Worm (Caenorhabditis elegans) whole organism, mixed stage, embryonic: ENCODE data around the gene F08F3.4.

Experiments used
- bed-3 ChIP-seq: fragments of 200-800 bp; sonication (Bioruptor generic); optimal IDR thresholded peaks from 3 replicates; lab custom pipeline; 2018; ENCODE audit warnings: mild to moderate bottlenecking, missing genetic modification characterization, moderate library complexity, missing compliant biosample characterization
- blmp-1 ChIP-seq: fragments of 150-350 bp; optimal IDR thresholded peaks from 2 replicates; lab custom pipeline; 2014; ENCODE audit warnings: missing biosample characterization, missing genetic modification characterization
- ceh-39 ChIP-seq: fragments of 150-350 bp; optimal IDR thresholded peaks from 2 replicates; lab custom pipeline; 2014; ENCODE audit warnings: missing biosample characterization, missing genetic modification characterization
- ceh-83 ChIP-seq: fragments of 200-800 bp; sonication (Bioruptor generic); optimal IDR thresholded peaks from 2 replicates; lab custom pipeline; 2018; ENCODE audit warnings: mild to moderate bottlenecking, missing genetic modification characterization, missing compliant biosample characterization
- ces-1 ChIP-seq: fragments of 150-350 bp; optimal IDR thresholded peaks from 2 replicates; lab custom pipeline; 2014; ENCODE audit warnings: missing biosample characterization, missing genetic modification reagents, missing genetic modification characterization
- cnd-1 ChIP-seq: fragments of 200-800 bp; sonication (Bioruptor generic); optimal IDR thresholded peaks from 2 replicates; lab custom pipeline; 2018; ENCODE audit warnings: mild to moderate bottlenecking, missing genetic modification characterization, missing compliant biosample characterization
- drap-1 ChIP-seq: fragments of 200-800 bp; sonication (Bioruptor generic); optimal IDR thresholded peaks from 3 replicates; lab custom pipeline; 2018; ENCODE audit warnings: mild to moderate bottlenecking, missing genetic modification characterization, missing compliant biosample characterization
- elt-1 ChIP-seq: sonication (generic microtip); optimal IDR thresholded peaks from 2 replicates; lab custom pipeline; 2017; ENCODE audit warnings: missing genetic modification characterization, mild to moderate bottlenecking, missing compliant biosample characterization, antibody characterized with exemption, moderate library complexity, borderline replicate concordance; ENCODE audit not compliant: insufficient read depth
- elt-3 ChIP-seq: fragments of 150-350 bp; optimal IDR thresholded peaks from 2 replicates; lab custom pipeline; 2014; ENCODE audit warnings: missing biosample characterization, missing genetic modification characterization
- flh-1 ChIP-seq: fragments of 200-800 bp; sonication (Bioruptor generic); optimal IDR thresholded peaks from 2 replicates; lab custom pipeline; 2018; ENCODE audit warnings: mild to moderate bottlenecking, missing genetic modification characterization, moderate library complexity, missing compliant biosample characterization
- ham-2 ChIP-seq: fragments of 200-800 bp; sonication (Bioruptor generic); optimal IDR thresholded peaks from 2 replicates; lab custom pipeline; 2018; ENCODE audit warnings: mild to moderate bottlenecking, missing genetic modification characterization, missing compliant biosample characterization
- hlh-1 ChIP-seq: fragments of 150-350 bp; optimal IDR thresholded peaks from 2 replicates; lab custom pipeline; 2014; ENCODE audit warnings: missing biosample characterization, missing genetic modification reagents, missing genetic modification characterization
- lin-13 ChIP-seq: fragments of 150-350 bp; optimal IDR thresholded peaks from 2 replicates; lab custom pipeline; 2014; ENCODE audit warnings: missing biosample characterization, missing genetic modification characterization
- mab-5 ChIP-seq: fragments of 150-350 bp; optimal IDR thresholded peaks from 2 replicates; lab custom pipeline; 2014; ENCODE audit warnings: missing biosample characterization, missing genetic modification characterization
- mep-1 ChIP-seq: fragments of 150-350 bp; optimal IDR thresholded peaks from 2 replicates; lab custom pipeline; 2017; ENCODE audit warnings: missing biosample characterization, missing genetic modification reagents, missing genetic modification characterization, inconsistent platforms
- mls-2 ChIP-seq: sonication (generic microtip); optimal IDR thresholded peaks from 2 replicates; lab custom pipeline; 2016; ENCODE audit warnings: mild to moderate bottlenecking, missing genetic modification characterization, moderate library complexity, missing compliant biosample characterization
- nhr-2 ChIP-seq: fragments of 150-350 bp; optimal IDR thresholded peaks from 2 replicates; lab custom pipeline; 2014; ENCODE audit warnings: missing biosample characterization, missing genetic modification characterization
- nhr-237 ChIP-seq: fragments of 150-350 bp; optimal IDR thresholded peaks from 2 replicates; lab custom pipeline; 2014; ENCODE audit warnings: missing biosample characterization, missing genetic modification characterization
- nhr-76 ChIP-seq: sonication (generic microtip); optimal IDR thresholded peaks from 2 replicates; lab custom pipeline; 2017; ENCODE audit warnings: missing biosample characterization, missing genetic modification characterization
- pha-4 ChIP-seq: fragments of 150-350 bp; optimal IDR thresholded peaks from 2 replicates; lab custom pipeline; 2018; ENCODE audit warnings: missing biosample characterization, missing genetic modification reagents, missing genetic modification characterization
- sem-2 ChIP-seq: fragments of 200-800 bp; sonication (Bioruptor generic); optimal IDR thresholded peaks from 2 replicates; lab custom pipeline; 2018; ENCODE audit warnings: mild to moderate bottlenecking, missing genetic modification characterization, missing compliant biosample characterization
- snpc-4 ChIP-seq: fragments of 150-350 bp; optimal IDR thresholded peaks from 2 replicates; lab custom pipeline; 2014; ENCODE audit warnings: missing biosample characterization, missing genetic modification characterization
- sptf-1 ChIP-seq: sonication (generic microtip); optimal IDR thresholded peaks from 2 replicates; lab custom pipeline; 2017; ENCODE audit warnings: mild to moderate bottlenecking, missing genetic modification characterization, moderate library complexity, missing compliant biosample characterization
- unc-120 ChIP-seq: sonication (generic microtip); optimal IDR thresholded peaks from 2 replicates; lab custom pipeline; 2017; ENCODE audit warnings: missing genetic modification characterization, missing compliant biosample characterization; ENCODE audit not compliant: poor library complexity, severe bottlenecking
- unc-39 ChIP-seq: fragments of 150-350 bp; optimal IDR thresholded peaks from 2 replicates; lab custom pipeline; 2014; ENCODE audit warnings: missing biosample characterization, missing genetic modification characterization
- zip-8 ChIP-seq: fragments of 150-350 bp; optimal IDR thresholded peaks from 2 replicates; lab custom pipeline; 2014; ENCODE audit warnings: missing biosample characterization, missing genetic modification characterization
- ztf-11 ChIP-seq: fragments of 150-350 bp; optimal IDR thresholded peaks from 2 replicates; lab custom pipeline; 2014; ENCODE audit warnings: missing biosample characterization, missing genetic modification characterization

F08F3.4 gene

ce11 chrV:5432499-5432898 is 21.7 kb downstream of the F08F3.4 start, which contains the start of gene F08F3.8:
F08F3.8 (minus strand) TSS chrV:5432599.
- TF ChIP-seq cnd-1 (tag; lab: Kevin White, UChicago) = no peak
- no peak for TF ChIP-seq unc-39 (tag; lab: Kevin White, UChicago)
- TF ChIP-seq, all 35 proteins: peak for 0

DNA sequence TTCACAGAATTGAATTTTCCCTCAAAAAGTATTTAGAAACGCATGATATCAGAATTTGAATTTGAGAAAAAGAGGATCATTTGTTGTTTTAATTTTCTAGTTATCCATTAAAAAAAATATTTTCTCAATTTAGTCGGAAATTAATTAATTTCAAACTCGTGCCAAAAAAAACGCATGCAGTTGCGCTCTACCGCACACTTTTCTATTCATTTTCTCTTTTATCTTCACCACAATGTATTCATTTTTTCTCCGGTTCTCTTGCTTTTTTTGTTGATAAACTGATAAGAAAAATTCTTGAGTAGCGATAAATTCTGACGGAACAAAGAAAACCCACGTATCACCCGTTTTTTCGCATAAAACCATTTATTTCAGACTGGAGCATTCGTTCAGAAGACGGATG is 22.3 kb downstream of the F08F3.4 start, which contains the start of gene acl-6:
TSS of gene acl-6 (plus strand) at position 367 of the 400 bp plus-strand sequence.
- TF ChIP-seq nhr-237 (tag; lab: Kevin White, UChicago) = no peak
- no peak for TF ChIP-seq elt-3 (tag; lab: Kevin White, UChicago)
- TF ChIP-seq ceh-83 (GFP tag; lab: Kevin White, UChicago) = no peak
- no peak for TF ChIP-seq blmp-1 (tag; lab: Kevin White, UChicago)
- TF ChIP-seq nhr-2 (tag; lab: Kevin White, UChicago) = no peak
- TF ChIP-seq zip-8 (tag; lab: Kevin White, UChicago) = no peak
- no peak for TF ChIP-seq flh-1 (GFP tag; lab: Kevin White, UChicago)
- no peak for TF ChIP-seq mab-5
- TF ChIP-seq snpc-4 (tag; lab: Kevin White, UChicago) = no peak
- no peak for TF ChIP-seq sptf-1 (tag; lab: Kevin White, UChicago)
- no peak for TF ChIP-seq ztf-11 (tag; lab: Kevin White, UChicago)
- no peak for TF ChIP-seq hlh-1 (tag; lab: Kevin White, UChicago)

DNA sequence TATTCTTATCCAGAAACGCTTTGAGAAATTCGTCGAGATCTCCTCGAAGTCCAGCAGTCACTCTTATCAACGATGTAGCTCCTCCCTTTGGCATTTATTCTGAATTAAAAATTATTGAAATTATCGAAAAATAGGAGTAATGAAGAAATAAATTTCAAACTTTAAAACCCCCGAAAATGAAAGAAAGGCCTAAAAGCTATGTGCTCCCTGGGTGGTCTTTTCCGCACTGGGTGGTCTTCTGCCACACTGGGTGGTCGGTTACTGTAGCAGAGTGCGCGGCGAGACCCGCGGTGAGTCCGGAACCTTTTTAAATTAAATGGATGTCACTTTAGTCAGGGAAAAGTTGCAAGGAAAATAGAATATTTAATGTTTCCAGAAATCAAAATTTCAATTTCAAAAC is 28.3 kb downstream of the F08F3.4 start, which contains the start of gene snpc-1.3:
TSS of gene snpc-1.3 (minus strand) at position 101 of the 400 bp plus-strand sequence.
- TF ChIP-seq mep-1 (tag; lab: Kevin White, UChicago) (no peak), elt-3 (tag; lab: Kevin White, UChicago) (no peak), zip-8 (tag; lab: Kevin White, UChicago) (no peak), nhr-76 (tag; lab: Kevin White, UChicago) (no peak), ceh-39 (no peak), drap-1 (GFP tag; lab: Kevin White, UChicago) (no peak), cnd-1 (tag; lab: Kevin White, UChicago) (no peak), lin-13 (tag; lab: Kevin White, UChicago) (no peak)
- TF ChIP-seq, all 35 proteins: peak for 0

- TF ChIP-seq sem-2 (GFP tag; lab: Kevin White, UChicago) = no peak
- TF ChIP-seq sptf-1 (tag; lab: Kevin White, UChicago) = no peak
- no peak for TF ChIP-seq ces-1 (GFP tag; lab: Kevin White, UChicago)
- no peak for TF ChIP-seq unc-120 (tag; lab: Kevin White, UChicago)
- no peak for TF ChIP-seq blmp-1 (tag; lab: Kevin White, UChicago)
- TF ChIP-seq bed-3 (GFP tag; lab: Kevin White, UChicago) = no peak
- no peak for TF ChIP-seq mep-1 (tag; lab: Kevin White, UChicago)
- TF ChIP-seq pha-4 (tag; lab: Kevin White, UChicago) = no peak
- TF ChIP-seq, all 35 proteins: peak for 0
Measured at ce11 chrV:5442366-5442765, 31.6 kb downstream of the F08F3.4 start.

- TF ChIP-seq ces-1 (GFP tag; lab: Kevin White, UChicago) = no peak
- no peak for TF ChIP-seq mls-2
- TF ChIP-seq ztf-11 (tag; lab: Kevin White, UChicago) = no peak
- TF ChIP-seq unc-120 (tag; lab: Kevin White, UChicago) = no peak
- TF ChIP-seq snpc-4 (tag; lab: Kevin White, UChicago) = no peak
- no peak for TF ChIP-seq lin-13 (tag; lab: Kevin White, UChicago)
- no peak for TF ChIP-seq nhr-2 (tag; lab: Kevin White, UChicago)
Measured at ce11 chrV:5444037-5444436, 33.3 kb downstream of the F08F3.4 start.

DNA sequence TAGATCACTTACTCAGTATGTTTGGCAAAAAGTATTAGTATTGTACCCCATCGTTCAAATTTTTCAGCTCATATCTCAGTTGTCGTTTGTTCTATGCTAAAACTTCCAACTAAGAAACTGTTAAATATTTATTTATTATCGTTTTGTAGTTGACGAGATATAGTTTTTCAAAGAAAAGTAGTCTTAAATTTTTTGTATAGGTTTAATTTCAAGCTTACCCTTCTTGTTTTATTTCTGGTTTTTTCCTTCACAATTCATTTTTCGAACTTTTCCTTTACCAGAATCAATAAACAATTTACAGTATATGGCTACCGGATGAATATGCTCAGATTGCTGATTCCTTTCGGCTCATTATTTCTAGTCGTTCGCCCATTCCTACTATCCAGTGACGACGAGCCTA is 35.1 kb downstream of the F08F3.4 start, which contains the start of gene F08F3.1:
TSS of gene F08F3.1 (plus strand) at position 301 of the 400 bp plus-strand sequence.
- TF ChIP-seq pha-4 (tag; lab: Kevin White, UChicago) (no peak), sptf-1 (tag; lab: Kevin White, UChicago) (no peak), ces-1 (GFP tag; lab: Kevin White, UChicago) (no peak), ham-2 (GFP tag; lab: Kevin White, UChicago) (no peak)
- TF ChIP-seq, all 35 proteins: peak for 0

ce11 chrV:5447057-5447456 is 36.3 kb downstream of the F08F3.4 start:
- TF ChIP-seq lin-13 (tag; lab: Kevin White, UChicago) = no peak
- no peak for TF ChIP-seq elt-1 (tag; lab: Kevin White, UChicago)
- no peak for TF ChIP-seq mab-5
- TF ChIP-seq ceh-83 (GFP tag; lab: Kevin White, UChicago) = no peak
- TF ChIP-seq sptf-1 (tag; lab: Kevin White, UChicago) = no peak
- no peak for TF ChIP-seq unc-39 (tag; lab: Kevin White, UChicago)
- no peak for TF ChIP-seq unc-120 (tag; lab: Kevin White, UChicago)
- no peak for TF ChIP-seq ham-2 (GFP tag; lab: Kevin White, UChicago)
- no peak for TF ChIP-seq mls-2
- TF ChIP-seq ces-1 (GFP tag; lab: Kevin White, UChicago) = no peak
- TF ChIP-seq, all 35 proteins: peak for 0
